Fruit fly (Drosophila melanogaster) whole organism, prepupa: ENCODE results near the gene CG9175.
A peak's percentile ranks its signal among the peaks of the same experiment; 100 is the strongest.

Source experiments
- Blimp-1 ChIP-seq: fragments of 200-800 bp; sonication (Bioruptor generic); optimal IDR thresholded peaks from 3 replicates; lab custom pipeline; 2017; ENCODE audit warnings: missing biosample characterization, missing genetic modification characterization, mild to moderate bottlenecking, moderate library complexity, missing genetic modification reagents
- CG10631 ChIP-seq: fragments of 200-800 bp; sonication (Bioruptor generic); optimal IDR thresholded peaks from 2 replicates; lab custom pipeline; 2016; ENCODE audit warnings: missing biosample characterization, missing genetic modification characterization
- CG10669 ChIP-seq: fragments of 200-800 bp; sonication (Bioruptor generic); optimal IDR thresholded peaks from 3 replicates; lab custom pipeline; 2018; ENCODE audit warnings: missing biosample characterization, mild to moderate bottlenecking, missing genetic modification characterization, moderate library complexity
- CG1621 ChIP-seq: fragments of 200-800 bp; sonication (Bioruptor generic); optimal IDR thresholded peaks from 3 replicates; lab custom pipeline; 2018; ENCODE audit warnings: missing biosample characterization, mild to moderate bottlenecking, missing genetic modification characterization
- CG16779 ChIP-seq: fragments of 200-800 bp; sonication (Bioruptor generic); optimal IDR thresholded peaks from 3 replicates; lab custom pipeline; 2017; ENCODE audit warnings: missing biosample characterization, mild to moderate bottlenecking, missing genetic modification characterization
- CG31627 ChIP-seq: fragments of 200-800 bp; sonication (Bioruptor generic); optimal IDR thresholded peaks from 3 replicates; lab custom pipeline; 2016; ENCODE audit warnings: missing biosample characterization, missing genetic modification characterization
- CG34406 ChIP-seq: fragments of 200-800 bp; sonication (Bioruptor generic); optimal IDR thresholded peaks from 3 replicates; lab custom pipeline; 2016; ENCODE audit warnings: missing biosample characterization, missing genetic modification characterization
- CG4318 ChIP-seq: fragments of 200-800 bp; sonication (Bioruptor generic); optimal IDR thresholded peaks from 3 replicates; lab custom pipeline; 2017; ENCODE audit warnings: missing biosample characterization, mild to moderate bottlenecking, missing genetic modification characterization
- CG6276 ChIP-seq: fragments of 200-800 bp; sonication (Bioruptor generic); optimal IDR thresholded peaks from 2 replicates; lab custom pipeline; 2017; ENCODE audit warnings: missing biosample characterization, mild to moderate bottlenecking, missing genetic modification characterization
- CG6854 ChIP-seq: fragments of 200-800 bp; sonication (Bioruptor generic); optimal IDR thresholded peaks from 2 replicates; lab custom pipeline; 2017; ENCODE audit warnings: missing biosample characterization, mild to moderate bottlenecking, missing genetic modification characterization
- CG7368 ChIP-seq: fragments of 200-800 bp; sonication (Bioruptor generic); optimal IDR thresholded peaks from 3 replicates; lab custom pipeline; 2016; ENCODE audit warnings: missing biosample characterization, missing genetic modification characterization
- CG8119 ChIP-seq: fragments of 200-800 bp; sonication (Bioruptor generic); IDR thresholded peaks from 3 replicates; pipeline ENCODE4 v1.3.6; 2022; ENCODE audit warnings: missing biosample characterization, missing genetic modification characterization
- CG8319 ChIP-seq: fragments of 200-800 bp; sonication (Bioruptor generic); optimal IDR thresholded peaks from 3 replicates; lab custom pipeline; 2016; ENCODE audit warnings: missing biosample characterization, missing genetic modification characterization
- CG8632 ChIP-seq: fragments of 200-800 bp; sonication (Bioruptor generic); optimal IDR thresholded peaks from 3 replicates; lab custom pipeline; 2016; ENCODE audit warnings: missing biosample characterization, missing genetic modification characterization
- CG9139 ChIP-seq: fragments of 200-800 bp; sonication (Bioruptor generic); optimal IDR thresholded peaks from 3 replicates; lab custom pipeline; 2017; ENCODE audit warnings: missing biosample characterization, mild to moderate bottlenecking, missing genetic modification characterization
- Eip78C ChIP-seq: fragments of 200-800 bp; sonication (Bioruptor generic); peaks from one replicate; lab custom pipeline; 2016; ENCODE audit warnings: missing biosample characterization, missing genetic modification characterization
- Eip93F ChIP-seq: fragments of 200-800 bp; sonication (Bioruptor generic); optimal IDR thresholded peaks from 2 replicates; lab custom pipeline; 2016; ENCODE audit warnings: missing biosample characterization, mild to moderate bottlenecking, missing genetic modification characterization
- Ets96B ChIP-seq: fragments of 200-800 bp; optimal IDR thresholded peaks from 2 replicates; lab custom pipeline; 2019; ENCODE audit warnings: missing biosample characterization, mild to moderate bottlenecking, missing genetic modification characterization, moderate library complexity
- Gug ChIP-seq: fragments of 200-800 bp; sonication (Bioruptor generic); IDR thresholded peaks from 2 replicates; pipeline ENCODE4 v1.3.6; 2022; ENCODE audit warnings: missing biosample characterization, missing genetic modification characterization
- Hr38 ChIP-seq: sonication (Bioruptor generic); optimal IDR thresholded peaks from 2 replicates; lab custom pipeline; 2016; ENCODE audit warnings: missing biosample characterization, missing genetic modification characterization
- Hr4 ChIP-seq: fragments of 200-800 bp; sonication (Bioruptor generic); optimal IDR thresholded peaks from 3 replicates; lab custom pipeline; 2016; ENCODE audit warnings: missing biosample characterization, missing genetic modification characterization
- Lpt ChIP-seq: fragments of 200-800 bp; sonication (Bioruptor generic); optimal IDR thresholded peaks from 3 replicates; lab custom pipeline; 2016; ENCODE audit warnings: missing biosample characterization, missing genetic modification characterization
- Met ChIP-seq: fragments of 200-800 bp; sonication (Bioruptor generic); optimal IDR thresholded peaks from 3 replicates; lab custom pipeline; 2016; ENCODE audit warnings: missing biosample characterization, missing genetic modification characterization
- OdsH ChIP-seq: fragments of 200-800 bp; sonication (Bioruptor generic); optimal IDR thresholded peaks from 3 replicates; lab custom pipeline; 2016; ENCODE audit warnings: missing biosample characterization, missing genetic modification characterization
- Smox ChIP-seq: fragments of 200-800 bp; sonication (Bioruptor generic); optimal IDR thresholded peaks from 3 replicates; lab custom pipeline; 2016; ENCODE audit warnings: missing biosample characterization, missing genetic modification characterization
- Sox102F ChIP-seq: fragments of 200-800 bp; sonication (Bioruptor generic); optimal IDR thresholded peaks from 2 replicates; lab custom pipeline; 2016; ENCODE audit warnings: missing biosample characterization, mild to moderate bottlenecking, missing genetic modification characterization
- Sox14 ChIP-seq: fragments of 200-800 bp; sonication (Bioruptor generic); optimal IDR thresholded peaks from 3 replicates; lab custom pipeline; 2016; ENCODE audit warnings: missing biosample characterization, missing genetic modification characterization
- achi ChIP-seq: fragments of 200-800 bp; sonication (Bioruptor generic); optimal IDR thresholded peaks from 3 replicates; lab custom pipeline; 2016; ENCODE audit warnings: missing biosample characterization, missing genetic modification characterization
- cyc ChIP-seq: fragments of 200-800 bp; sonication (Bioruptor generic); optimal IDR thresholded peaks from 3 replicates; lab custom pipeline; 2016; ENCODE audit warnings: missing biosample characterization, missing genetic modification characterization
- fd59A ChIP-seq: fragments of 200-800 bp; sonication (Bioruptor generic); optimal IDR thresholded peaks from 2 replicates; lab custom pipeline; 2017; ENCODE audit warnings: missing biosample characterization, mild to moderate bottlenecking, missing genetic modification characterization, missing genetic modification reagents
- fd85E ChIP-seq: fragments of 200-800 bp; sonication (Bioruptor generic); optimal IDR thresholded peaks from 3 replicates; lab custom pipeline; 2016; ENCODE audit warnings: missing biosample characterization, missing genetic modification characterization
- fkh ChIP-seq: fragments of 200-800 bp; sonication (Bioruptor generic); optimal IDR thresholded peaks from 3 replicates; lab custom pipeline; 2017; ENCODE audit warnings: missing biosample characterization, mild to moderate bottlenecking, missing genetic modification characterization, moderate library complexity
- lz ChIP-seq: fragments of 200-800 bp; sonication (Bioruptor generic); optimal IDR thresholded peaks from 3 replicates; lab custom pipeline; 2016; ENCODE audit warnings: missing biosample characterization, missing genetic modification characterization
- net ChIP-seq: fragments of 200-800 bp; sonication (Bioruptor generic); optimal IDR thresholded peaks from 3 replicates; lab custom pipeline; 2016; ENCODE audit warnings: missing biosample characterization, missing genetic modification characterization
- salr ChIP-seq, 2 experiments: fragments of 200-800 bp; sonication (Bioruptor generic); optimal IDR thresholded peaks; 3 replicates each; lab custom pipeline; 2016 to 2018; ENCODE audit warnings: missing biosample characterization in 2 of 2, missing genetic modification characterization in 2 of 2, mild to moderate bottlenecking in 1 of 2
- spab ChIP-seq: fragments of 200-800 bp; sonication (Bioruptor generic); optimal IDR thresholded peaks from 2 replicates; lab custom pipeline; 2017; ENCODE audit warnings: missing biosample characterization, mild to moderate bottlenecking, missing genetic modification characterization, missing genetic modification reagents
- svp ChIP-seq: fragments of 200-800 bp; sonication (Bioruptor generic); peaks from one replicate; lab custom pipeline; 2016; ENCODE audit warnings: missing biosample characterization, missing genetic modification characterization
- topi ChIP-seq: fragments of 200-800 bp; sonication (Bioruptor generic); optimal IDR thresholded peaks from 3 replicates; lab custom pipeline; 2016; ENCODE audit warnings: missing biosample characterization, missing genetic modification characterization
- vri ChIP-seq: fragments of 200-800 bp; sonication (Bioruptor generic); optimal IDR thresholded peaks from 3 replicates; lab custom pipeline; 2016; ENCODE audit warnings: missing biosample characterization, mild to moderate bottlenecking, missing genetic modification characterization

The CG9175 gene

dm6 chr2L:6098479-6099269 is at the start of gene CG9175:
Gene CG9175, minus strand, starts transcription at chr2L:6098966.
- TF ChIP-seq Smox (GFP tag; lab: Kevin White, UChicago) (no peak), CG9139 (no peak), lz (GFP tag; lab: Kevin White, UChicago) (peak; percentile 14), CG31627 (peak; percentile 21), Ets96B (no peak), fd85E (GFP tag; lab: Kevin White, UChicago) (no peak), CG16779 (tag; lab: Kevin White, UChicago) (no peak), achi (GFP tag; lab: Kevin White, UChicago) (no peak), fkh (GFP tag; lab: Kevin White, UChicago) (peak; percentile 38), OdsH (no peak), Lpt (GFP tag; lab: Kevin White, UChicago) (no peak), Gug (GFP tag; lab: Robert Waterston, UW) (no peak), Hr4 (no peak), CG8319 (GFP tag; lab: Kevin White, UChicago) (no peak), net (GFP tag; lab: Kevin White, UChicago) (no peak), svp (GFP tag; lab: Kevin White, UChicago) (peak; percentile 96), topi (GFP tag; lab: Kevin White, UChicago) (no peak), CG7368 (no peak), CG1621 (tag; lab: Kevin White, UChicago) (peak; percentile 49), Eip78C (GFP tag; lab: Kevin White, UChicago) (peak; percentile 80), CG6276 (GFP tag; lab: Kevin White, UChicago) (no peak), Eip93F (GFP tag; lab: Kevin White, UChicago) (no peak), vri (no peak), Hr38 (GFP tag; lab: Kevin White, UChicago) (no peak), CG4318 (GFP tag; lab: Kevin White, UChicago) (no peak), Sox102F (GFP tag; lab: Kevin White, UChicago) (no peak), Sox14 (GFP tag; lab: Kevin White, UChicago) (peak; percentile 47), cyc (no peak)

DNA sequence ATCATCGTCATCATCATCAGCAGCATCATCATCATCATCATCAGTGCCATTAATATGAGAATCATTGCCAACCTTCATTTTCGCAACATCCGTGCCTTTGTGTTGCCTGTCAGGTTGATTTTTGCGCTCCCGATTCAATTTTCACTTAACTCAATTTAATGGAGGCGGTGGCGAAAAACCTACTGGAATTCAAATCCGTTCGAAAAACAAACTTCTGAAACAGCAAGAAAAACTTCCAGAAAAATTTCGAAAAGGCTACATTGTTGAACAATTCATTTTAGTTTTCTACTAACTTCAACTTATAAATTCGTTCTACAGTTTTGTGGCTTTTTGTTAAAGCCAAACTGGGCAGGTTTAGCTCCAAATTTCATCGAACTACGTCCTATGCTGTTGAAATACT is 40.3 kb upstream of the CG9175 start, which contains the start of gene CG13991:
Gene CG13991, plus strand, starts transcription at position 301 of the 400 bp plus-strand sequence.
- TF ChIP-seq CG8632 = no peak
- no peak for TF ChIP-seq salr (GFP tag; optimal IDR thresholded peaks at IDR 0.05; lab: Kevin White, UChicago)
- no peak for TF ChIP-seq CG6854 (GFP tag; lab: Kevin White, UChicago)

DNA sequence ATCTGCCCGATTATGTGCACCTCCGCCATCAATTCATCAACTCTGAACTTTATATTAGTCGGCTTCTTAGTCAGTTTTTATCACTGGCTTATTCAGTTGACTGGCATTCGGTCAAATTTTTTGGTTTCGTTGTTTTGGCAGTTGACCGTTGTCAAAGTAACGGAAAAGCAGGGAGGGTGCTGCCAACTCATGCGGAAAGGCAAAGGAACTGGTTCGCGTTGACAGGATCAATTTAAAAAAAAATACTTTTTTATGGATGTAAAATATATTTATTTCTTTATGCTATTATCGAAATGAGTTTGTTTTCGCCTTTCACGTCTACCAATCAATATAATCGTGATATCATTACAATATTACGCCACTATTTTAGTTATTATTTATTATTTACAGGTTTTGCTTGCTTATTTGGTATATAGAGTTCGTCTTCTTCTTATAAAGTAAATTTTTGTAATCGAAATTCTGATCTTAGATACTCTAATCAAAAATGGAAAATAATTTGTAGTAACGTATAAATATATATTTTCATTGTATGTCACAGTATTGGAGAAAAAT is 31.8 kb upstream of the CG9175 start, which contains the start of the genes B9d2, tctn and CG9222:
Gene B9d2, minus strand, starts transcription at position 130 of the 552 bp plus-strand sequence.
Gene tctn, minus strand, starts transcription at position 130 of the 552 bp plus-strand sequence.
Gene CG9222, plus strand, starts transcription at position 502 of the 552 bp plus-strand sequence.
- TF ChIP-seq CG8632 (no peak), lz (GFP tag; lab: Kevin White, UChicago) (no peak), CG6854 (GFP tag; lab: Kevin White, UChicago) (no peak), CG6276 (GFP tag; lab: Kevin White, UChicago) (no peak), Blimp-1 (GFP tag; lab: Kevin White, UChicago) (no peak), CG8319 (GFP tag; lab: Kevin White, UChicago) (no peak)
- TF ChIP-seq, all 60 proteins: peak for 0

- TF ChIP-seq CG7368 (no peak), Smox (GFP tag; lab: Kevin White, UChicago) (no peak), CG8119 (GFP tag; lab: Robert Waterston, UW) (no peak), cyc (no peak), spab (GFP tag; lab: Kevin White, UChicago) (no peak), Hr38 (GFP tag; lab: Kevin White, UChicago) (no peak), CG34406 (GFP tag; lab: Kevin White, UChicago) (no peak), CG10669 (GFP tag; lab: Kevin White, UChicago) (no peak), lz (GFP tag; lab: Kevin White, UChicago) (no peak), Blimp-1 (GFP tag; lab: Kevin White, UChicago) (no peak), Met (no peak), fd59A (GFP tag; lab: Kevin White, UChicago) (no peak), net (GFP tag; lab: Kevin White, UChicago) (no peak), CG10631 (GFP tag; lab: Kevin White, UChicago) (no peak)
Observed at dm6 chr2L:6127478-6127877, 28.7 kb upstream of the CG9175 start, which contains the start of gene WDR79. Gene WDR79, minus strand, starts transcription at chr2L:6127775.
